Worm (Caenorhabditis elegans) whole organism, mixed stage, embryonic: Measurements from ENCODE around the gene C01G10.6.
"Not testable (repeated sequence)": the region's sequence is repeated elsewhere in the genome, so short reads cannot be mapped to it uniquely, and the experiment has no call there.

ENCODE experiments used
- M03D4.4 ChIP-seq: sonication (generic microtip); optimal IDR thresholded peaks from 2 replicates; lab custom pipeline; 2017; ENCODE audit warnings: mild to moderate bottlenecking, missing genetic modification characterization, missing compliant biosample characterization
- bed-3 ChIP-seq: fragments of 200-800 bp; sonication (Bioruptor generic); optimal IDR thresholded peaks from 3 replicates; lab custom pipeline; 2018; ENCODE audit warnings: mild to moderate bottlenecking, missing genetic modification characterization, moderate library complexity, missing compliant biosample characterization
- blmp-1 ChIP-seq: fragments of 150-350 bp; optimal IDR thresholded peaks from 2 replicates; lab custom pipeline; 2014; ENCODE audit warnings: missing biosample characterization, missing genetic modification characterization
- ceh-43 ChIP-seq: fragments of 200-800 bp; sonication (Bioruptor generic); optimal IDR thresholded peaks from 2 replicates; lab custom pipeline; 2018; ENCODE audit warnings: mild to moderate bottlenecking, missing genetic modification characterization, moderate library complexity, missing compliant biosample characterization
- ceh-83 ChIP-seq: fragments of 200-800 bp; sonication (Bioruptor generic); optimal IDR thresholded peaks from 2 replicates; lab custom pipeline; 2018; ENCODE audit warnings: mild to moderate bottlenecking, missing genetic modification characterization, missing compliant biosample characterization
- cnd-1 ChIP-seq: fragments of 200-800 bp; sonication (Bioruptor generic); optimal IDR thresholded peaks from 2 replicates; lab custom pipeline; 2018; ENCODE audit warnings: mild to moderate bottlenecking, missing genetic modification characterization, missing compliant biosample characterization
- drap-1 ChIP-seq: fragments of 200-800 bp; sonication (Bioruptor generic); optimal IDR thresholded peaks from 3 replicates; lab custom pipeline; 2018; ENCODE audit warnings: mild to moderate bottlenecking, missing genetic modification characterization, missing compliant biosample characterization
- elt-1 ChIP-seq: sonication (generic microtip); optimal IDR thresholded peaks from 2 replicates; lab custom pipeline; 2017; ENCODE audit warnings: missing genetic modification characterization, mild to moderate bottlenecking, missing compliant biosample characterization, antibody characterized with exemption, moderate library complexity, borderline replicate concordance; ENCODE audit not compliant: insufficient read depth
- elt-3 ChIP-seq: fragments of 150-350 bp; optimal IDR thresholded peaks from 2 replicates; lab custom pipeline; 2014; ENCODE audit warnings: missing biosample characterization, missing genetic modification characterization
- flh-1 ChIP-seq: fragments of 200-800 bp; sonication (Bioruptor generic); optimal IDR thresholded peaks from 2 replicates; lab custom pipeline; 2018; ENCODE audit warnings: mild to moderate bottlenecking, missing genetic modification characterization, moderate library complexity, missing compliant biosample characterization
- ham-2 ChIP-seq: fragments of 200-800 bp; sonication (Bioruptor generic); optimal IDR thresholded peaks from 2 replicates; lab custom pipeline; 2018; ENCODE audit warnings: mild to moderate bottlenecking, missing genetic modification characterization, missing compliant biosample characterization
- hlh-1 ChIP-seq: fragments of 150-350 bp; optimal IDR thresholded peaks from 2 replicates; lab custom pipeline; 2014; ENCODE audit warnings: missing biosample characterization, missing genetic modification reagents, missing genetic modification characterization
- lin-13 ChIP-seq: fragments of 150-350 bp; optimal IDR thresholded peaks from 2 replicates; lab custom pipeline; 2014; ENCODE audit warnings: missing biosample characterization, missing genetic modification characterization
- lin-32 ChIP-seq: fragments of 200-800 bp; sonication (Bioruptor generic); optimal IDR thresholded peaks from 2 replicates; lab custom pipeline; 2018; ENCODE audit warnings: mild to moderate bottlenecking, missing genetic modification characterization, missing compliant biosample characterization
- lsy-2 ChIP-seq: fragments of 150-350 bp; optimal IDR thresholded peaks from 2 replicates; lab custom pipeline; 2014; ENCODE audit warnings: missing biosample characterization, missing genetic modification characterization
- mab-5 ChIP-seq: fragments of 150-350 bp; optimal IDR thresholded peaks from 2 replicates; lab custom pipeline; 2014; ENCODE audit warnings: missing biosample characterization, missing genetic modification characterization
- mep-1 ChIP-seq: fragments of 150-350 bp; optimal IDR thresholded peaks from 2 replicates; lab custom pipeline; 2017; ENCODE audit warnings: missing biosample characterization, missing genetic modification reagents, missing genetic modification characterization, inconsistent platforms
- mls-2 ChIP-seq: sonication (generic microtip); optimal IDR thresholded peaks from 2 replicates; lab custom pipeline; 2016; ENCODE audit warnings: mild to moderate bottlenecking, missing genetic modification characterization, moderate library complexity, missing compliant biosample characterization
- nhr-2 ChIP-seq: fragments of 150-350 bp; optimal IDR thresholded peaks from 2 replicates; lab custom pipeline; 2014; ENCODE audit warnings: missing biosample characterization, missing genetic modification characterization
- nhr-237 ChIP-seq: fragments of 150-350 bp; optimal IDR thresholded peaks from 2 replicates; lab custom pipeline; 2014; ENCODE audit warnings: missing biosample characterization, missing genetic modification characterization
- nhr-28 ChIP-seq: fragments of 150-350 bp; optimal IDR thresholded peaks from 2 replicates; lab custom pipeline; 2014; ENCODE audit warnings: missing biosample characterization, missing genetic modification characterization
- nhr-76 ChIP-seq: sonication (generic microtip); optimal IDR thresholded peaks from 2 replicates; lab custom pipeline; 2017; ENCODE audit warnings: missing biosample characterization, missing genetic modification characterization
- pha-4 ChIP-seq: fragments of 150-350 bp; optimal IDR thresholded peaks from 2 replicates; lab custom pipeline; 2018; ENCODE audit warnings: missing biosample characterization, missing genetic modification reagents, missing genetic modification characterization
- snpc-4 ChIP-seq: fragments of 150-350 bp; optimal IDR thresholded peaks from 2 replicates; lab custom pipeline; 2014; ENCODE audit warnings: missing biosample characterization, missing genetic modification characterization
- tbx-8 ChIP-seq: fragments of 200-800 bp; sonication (Bioruptor generic); optimal IDR thresholded peaks from 2 replicates; lab custom pipeline; 2018; ENCODE audit warnings: mild to moderate bottlenecking, missing genetic modification characterization, moderate library complexity, missing compliant biosample characterization
- unc-120 ChIP-seq: sonication (generic microtip); optimal IDR thresholded peaks from 2 replicates; lab custom pipeline; 2017; ENCODE audit warnings: missing genetic modification characterization, missing compliant biosample characterization; ENCODE audit not compliant: poor library complexity, severe bottlenecking
- unc-39 ChIP-seq: fragments of 150-350 bp; optimal IDR thresholded peaks from 2 replicates; lab custom pipeline; 2014; ENCODE audit warnings: missing biosample characterization, missing genetic modification characterization
- unc-62 ChIP-seq: fragments of 150-350 bp; optimal IDR thresholded peaks from 2 replicates; lab custom pipeline; 2014; ENCODE audit warnings: missing biosample characterization, missing genetic modification reagents, missing genetic modification characterization
- zip-8 ChIP-seq: fragments of 150-350 bp; optimal IDR thresholded peaks from 2 replicates; lab custom pipeline; 2014; ENCODE audit warnings: missing biosample characterization, missing genetic modification characterization
- ztf-11 ChIP-seq: fragments of 150-350 bp; optimal IDR thresholded peaks from 2 replicates; lab custom pipeline; 2014; ENCODE audit warnings: missing biosample characterization, missing genetic modification characterization

C01G10.6 gene

DNA sequence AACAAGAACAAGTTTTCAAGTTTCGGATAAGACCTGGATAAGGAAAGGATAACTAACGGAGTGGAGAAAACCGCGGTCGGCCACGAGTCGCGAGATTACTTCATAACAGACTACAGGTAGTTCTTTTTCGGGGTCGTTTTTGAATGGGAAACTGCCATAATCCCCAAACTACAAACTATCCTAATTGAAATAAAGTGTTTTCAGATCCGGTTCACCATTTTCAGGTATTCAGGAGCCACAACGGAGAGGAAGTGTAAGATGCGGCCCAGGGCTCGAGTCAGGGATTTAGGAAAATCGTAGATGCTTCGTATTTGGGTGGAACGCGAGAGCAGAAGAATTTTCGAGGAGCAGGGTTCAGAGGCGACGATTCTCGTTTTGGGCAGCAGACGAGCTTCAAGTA, 28.5 kb downstream of the C01G10.6 start, which contains the start of gene T01G5.8:
Gene T01G5.8 (plus strand): TSS at position 301 of the 400 bp plus-strand sequence.
- TF ChIP-seq nhr-28; lin-13 (tag; lab: Kevin White, UChicago); bed-3 (GFP tag; lab: Kevin White, UChicago): not testable (repeated sequence)

DNA sequence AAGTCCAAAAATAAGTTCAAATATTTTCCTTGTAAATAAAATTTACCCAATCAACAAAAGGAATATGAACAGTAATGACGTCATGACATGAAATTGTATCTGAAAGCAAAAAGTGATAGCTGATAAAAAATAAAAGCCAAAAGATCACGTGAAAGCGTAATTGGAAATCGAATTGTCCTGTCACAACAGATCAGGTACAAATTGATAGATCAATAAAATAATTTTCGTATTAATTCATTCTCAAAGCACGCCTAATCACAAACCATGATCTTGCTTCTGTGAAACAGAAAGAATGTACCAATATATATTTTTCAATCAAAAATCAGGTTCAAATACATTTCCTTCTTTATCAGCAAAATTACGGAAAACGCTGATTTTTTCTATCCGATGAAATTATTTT, 32.1 kb downstream of the C01G10.6 start, which contains the start of gene flor-1:
Gene flor-1 (minus strand): TSS at position 101 of the 400 bp plus-strand sequence.
- TF ChIP-seq zip-8 (tag; lab: Kevin White, UChicago) (no peak), ztf-11 (tag; lab: Kevin White, UChicago) (no peak), snpc-4 (no peak), drap-1 (GFP tag; lab: Kevin White, UChicago) (no peak), lin-32 (GFP tag; lab: Kevin White, UChicago) (no peak), nhr-237 (tag; lab: Kevin White, UChicago) (no peak), pha-4 (no peak), nhr-76 (no peak), tbx-8 (GFP tag; lab: Kevin White, UChicago) (no peak), hlh-1 (no peak), mab-5 (tag; lab: Kevin White, UChicago) (no peak), unc-39 (tag; lab: Kevin White, UChicago) (no peak), elt-1 (tag; lab: Kevin White, UChicago) (no peak), ham-2 (GFP tag; lab: Kevin White, UChicago) (no peak), cnd-1 (tag; lab: Kevin White, UChicago) (no peak)

DNA sequence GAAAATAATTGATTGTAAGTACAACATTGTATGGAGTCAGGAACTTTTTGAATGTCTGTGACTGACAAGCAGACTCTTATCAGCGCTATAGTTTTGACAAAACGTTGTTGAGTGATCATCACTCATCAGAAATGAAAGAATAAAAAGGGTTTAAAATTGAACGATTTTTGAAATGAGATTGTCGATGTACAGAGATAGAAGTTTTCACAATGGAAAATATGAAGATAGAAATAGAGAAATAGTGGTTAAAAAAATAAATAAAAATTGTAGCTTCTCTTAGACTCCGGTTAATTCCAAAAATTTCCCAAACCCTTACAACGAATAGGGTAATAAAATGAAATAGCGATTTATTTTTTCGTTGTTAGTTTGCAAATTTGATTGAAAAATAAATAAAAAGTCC, 37.7 kb downstream of the C01G10.6 start, which contains the start of gene ugt-30:
Gene ugt-30 (minus strand): TSS at position 101 of the 400 bp plus-strand sequence.
- not testable (repeated sequence) for TF ChIP-seq blmp-1 (tag; lab: Kevin White, UChicago); flh-1; cnd-1 (tag; lab: Kevin White, UChicago)

DNA sequence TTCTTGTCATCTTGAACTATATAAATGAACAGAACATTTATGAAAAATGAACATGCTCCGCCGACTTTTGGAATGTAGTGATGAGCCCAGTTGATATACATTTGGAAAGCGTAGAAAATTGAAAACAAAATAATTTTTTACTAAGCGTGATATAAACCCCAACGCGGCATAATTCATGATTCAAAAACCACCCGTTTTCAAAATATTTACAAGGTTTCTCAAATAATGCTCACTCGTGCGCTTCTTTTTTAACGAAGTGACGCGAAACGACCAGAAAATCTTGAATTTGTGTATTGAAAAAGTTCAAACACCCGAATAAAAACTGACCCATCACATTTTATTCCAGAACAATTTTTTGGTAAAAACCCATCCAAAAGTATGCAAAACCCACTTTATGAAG, 40.0 kb downstream of the C01G10.6 start, which contains the start of gene srj-27:
Gene srj-27 (minus strand): TSS at position 101 of the 400 bp plus-strand sequence.
- TF ChIP-seq ham-2 (GFP tag; lab: Kevin White, UChicago) (no peak), cnd-1 (tag; lab: Kevin White, UChicago) (no peak), lsy-2 (tag; lab: Kevin White, UChicago) (no peak), hlh-1 (no peak), nhr-28 (no peak), blmp-1 (tag; lab: Kevin White, UChicago) (no peak), ztf-11 (tag; lab: Kevin White, UChicago) (no peak)

DNA sequence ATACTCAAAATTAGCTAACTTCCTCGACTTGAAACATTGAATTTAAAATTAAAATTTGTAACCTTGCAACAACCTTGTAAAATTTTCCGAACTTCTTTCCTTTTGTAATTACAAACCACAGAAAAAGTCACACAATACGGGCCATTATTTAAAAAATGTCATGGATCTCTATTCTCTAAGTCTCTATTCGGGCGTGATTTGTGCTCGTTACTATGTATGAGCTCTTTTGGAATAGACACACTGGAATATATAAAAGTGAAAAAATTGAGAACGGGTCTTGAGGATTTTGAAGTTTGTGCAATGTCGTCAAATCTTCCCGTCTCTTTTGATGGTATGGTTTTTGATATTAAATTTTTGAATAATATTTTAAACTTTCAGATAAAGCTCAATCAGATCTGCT, 40.5 kb downstream of the C01G10.6 start, which contains the start of gene srr-7:
Gene srr-7 (plus strand): TSS at position 301 of the 400 bp plus-strand sequence.
- no peak for TF ChIP-seq drap-1 (GFP tag; lab: Kevin White, UChicago)
- TF ChIP-seq mep-1 (tag; lab: Kevin White, UChicago) = no peak
- no peak for TF ChIP-seq pha-4
- no peak for TF ChIP-seq flh-1
- no peak for TF ChIP-seq mls-2 (tag; lab: Kevin White, UChicago)
- no peak for TF ChIP-seq M03D4.4
- TF ChIP-seq hlh-1 = no peak
- TF ChIP-seq tbx-8 (GFP tag; lab: Kevin White, UChicago) = no peak
- no peak for TF ChIP-seq blmp-1 (tag; lab: Kevin White, UChicago)
- TF ChIP-seq, all 35 proteins: peak for 0

- TF ChIP-seq ceh-83 (no peak), nhr-2 (tag; lab: Kevin White, UChicago) (no peak), snpc-4 (no peak), M03D4.4 (no peak), elt-1 (tag; lab: Kevin White, UChicago) (no peak), unc-120 (tag; lab: Kevin White, UChicago) (no peak), ceh-43 (GFP tag; lab: Kevin White, UChicago) (no peak), unc-39 (tag; lab: Kevin White, UChicago) (no peak), mep-1 (tag; lab: Kevin White, UChicago) (no peak), unc-62 (GFP tag; lab: Kevin White, UChicago) (no peak), ham-2 (GFP tag; lab: Kevin White, UChicago) (no peak), zip-8 (tag; lab: Kevin White, UChicago) (no peak), lin-13 (tag; lab: Kevin White, UChicago) (no peak), hlh-1 (no peak), nhr-28 (no peak), pha-4 (no peak), cnd-1 (tag; lab: Kevin White, UChicago) (no peak), elt-3 (tag; lab: Kevin White, UChicago) (no peak)
Measured at ce11 chrV:15132423-15132822, 45.0 kb downstream of the C01G10.6 start, which contains the start of gene str-171. str-171 (minus strand) TSS chrV:15132523.
